Worm (Caenorhabditis elegans): ENCODE data around the gene clec-162.

Gene clec-162

ce11 chrIII:9741985-9742384 is 17.0 kb upstream of the clec-162 start:
- TF ChIP-seq cog-1 (tag; optimal IDR thresholded peaks at IDR 0.05) (no peak), klf-2 (GFP tag; conservative IDR thresholded peaks at IDR 0.05) (no peak), med-1 (GFP tag; optimal IDR thresholded peaks at IDR 0.05; ENCODE audit: insufficient read depth) (no peak), tab-1 (GFP tag; IDR thresholded peaks at IDR 0.05) (no peak), ztf-29 (GFP tag; IDR thresholded peaks at IDR 0.05) (0 out of 2 replicates have a peak, but pooled peaks have one; percentile 38)

- TF ChIP-seq ztf-23 (GFP tag; IDR thresholded peaks at IDR 0.05) = no peak
- TF ChIP-seq tab-1 (GFP tag; IDR thresholded peaks at IDR 0.05) = no peak
- TF ChIP-seq ref-1 (GFP tag; conservative IDR thresholded peaks at IDR 0.05) = no peak
- no peak for TF ChIP-seq cog-1 (tag; optimal IDR thresholded peaks at IDR 0.05)
- TF ChIP-seq ztf-29 (GFP tag; IDR thresholded peaks at IDR 0.05) = no peak
- TF ChIP-seq med-1 (GFP tag; optimal IDR thresholded peaks at IDR 0.05; ENCODE audit: insufficient read depth) = no peak
- TF ChIP-seq klf-2 (GFP tag; conservative IDR thresholded peaks at IDR 0.05) = no peak
- TF ChIP-seq T22C8.4 (GFP tag; IDR thresholded peaks at IDR 0.05) = no peak
- TF ChIP-seq flt-1 (GFP tag; IDR thresholded peaks at IDR 0.05) = no peak
Measured at ce11 chrIII:9740663-9741062, 15.6 kb upstream of the clec-162 start.

- no peak for TF ChIP-seq ztf-29 (GFP tag; IDR thresholded peaks at IDR 0.05)
- no peak for TF ChIP-seq cog-1 (tag; optimal IDR thresholded peaks at IDR 0.05)
- TF ChIP-seq med-1 (GFP tag; optimal IDR thresholded peaks at IDR 0.05; ENCODE audit: insufficient read depth) = no peak
Measured at ce11 chrIII:9738954-9739353, 13.9 kb upstream of the clec-162 start, which contains the start of gene hlh-4. Gene hlh-4, minus strand, starts transcription at chrIII:9739054.

ce11 chrIII:9735857-9736256 is 10.8 kb upstream of the clec-162 start, which contains the start of gene dao-6:
Gene dao-6, minus strand, starts transcription at chrIII:9736201.
- no peak for TF ChIP-seq cog-1 (tag; optimal IDR thresholded peaks at IDR 0.05)
- TF ChIP-seq ref-1 (GFP tag; conservative IDR thresholded peaks at IDR 0.05) = no peak
- no peak for TF ChIP-seq ztf-29 (GFP tag; IDR thresholded peaks at IDR 0.05)
- TF ChIP-seq ztf-23 (GFP tag; IDR thresholded peaks at IDR 0.05) = no peak
- no peak for TF ChIP-seq flt-1 (GFP tag; IDR thresholded peaks at IDR 0.05)
- no peak for TF ChIP-seq tab-1 (GFP tag; IDR thresholded peaks at IDR 0.05)
- no peak for TF ChIP-seq T22C8.4 (GFP tag; IDR thresholded peaks at IDR 0.05)
- no peak for TF ChIP-seq med-1 (GFP tag; optimal IDR thresholded peaks at IDR 0.05; ENCODE audit: insufficient read depth)
- no peak for TF ChIP-seq klf-2 (GFP tag; conservative IDR thresholded peaks at IDR 0.05)

- TF ChIP-seq cog-1 (tag; optimal IDR thresholded peaks at IDR 0.05) (no peak), flt-1 (GFP tag; IDR thresholded peaks at IDR 0.05) (no peak), ztf-23 (GFP tag; IDR thresholded peaks at IDR 0.05) (no peak), T22C8.4 (GFP tag; IDR thresholded peaks at IDR 0.05) (no peak), tab-1 (GFP tag; IDR thresholded peaks at IDR 0.05) (no peak), med-1 (GFP tag; optimal IDR thresholded peaks at IDR 0.05; ENCODE audit: insufficient read depth) (no peak), ref-1 (GFP tag; conservative IDR thresholded peaks at IDR 0.05) (no peak), klf-2 (GFP tag; conservative IDR thresholded peaks at IDR 0.05) (no peak), ztf-29 (GFP tag; IDR thresholded peaks at IDR 0.05) (no peak)
Measured at ce11 chrIII:9734030-9734429, 9.0 kb upstream of the clec-162 start.

ce11 chrIII:9733333-9733732 is 8.3 kb upstream of the clec-162 start:
- TF ChIP-seq ztf-23 (GFP tag; IDR thresholded peaks at IDR 0.05) = no peak
- no peak for TF ChIP-seq flt-1 (GFP tag; IDR thresholded peaks at IDR 0.05)
- no peak for TF ChIP-seq klf-2 (GFP tag; conservative IDR thresholded peaks at IDR 0.05)
- TF ChIP-seq ref-1 (GFP tag; conservative IDR thresholded peaks at IDR 0.05) = no peak
- TF ChIP-seq T22C8.4 (GFP tag; IDR thresholded peaks at IDR 0.05) = no peak
- TF ChIP-seq ztf-29 (GFP tag; IDR thresholded peaks at IDR 0.05) = no peak
- no peak for TF ChIP-seq med-1 (GFP tag; optimal IDR thresholded peaks at IDR 0.05; ENCODE audit: insufficient read depth)
- TF ChIP-seq tab-1 (GFP tag; IDR thresholded peaks at IDR 0.05) = no peak
- no peak for TF ChIP-seq cog-1 (tag; optimal IDR thresholded peaks at IDR 0.05)

ce11 chrIII:9731313-9731912 is 6.4 kb upstream of the clec-162 start:
- TF ChIP-seq med-1 (GFP tag; optimal IDR thresholded peaks at IDR 0.05; ENCODE audit: insufficient read depth) (no peak), T22C8.4 (GFP tag; IDR thresholded peaks at IDR 0.05) (no peak), tab-1 (GFP tag; IDR thresholded peaks at IDR 0.05) (no peak), cog-1 (tag; optimal IDR thresholded peaks at IDR 0.05) (no peak), ztf-29 (GFP tag; IDR thresholded peaks at IDR 0.05) (no peak), flt-1 (GFP tag; IDR thresholded peaks at IDR 0.05) (no peak), ztf-23 (GFP tag; IDR thresholded peaks at IDR 0.05) (no peak)

- TF ChIP-seq tab-1 (GFP tag; IDR thresholded peaks at IDR 0.05) (no peak), med-1 (GFP tag; optimal IDR thresholded peaks at IDR 0.05; ENCODE audit: insufficient read depth) (no peak), ref-1 (GFP tag; conservative IDR thresholded peaks at IDR 0.05) (no peak), cog-1 (tag; optimal IDR thresholded peaks at IDR 0.05) (no peak), ztf-23 (GFP tag; IDR thresholded peaks at IDR 0.05) (no peak), klf-2 (GFP tag; conservative IDR thresholded peaks at IDR 0.05) (no peak), flt-1 (GFP tag; IDR thresholded peaks at IDR 0.05) (no peak), ztf-29 (GFP tag; IDR thresholded peaks at IDR 0.05) (no peak), T22C8.4 (GFP tag; IDR thresholded peaks at IDR 0.05) (no peak)
Measured at ce11 chrIII:9730407-9730806, 5.4 kb upstream of the clec-162 start.

- TF ChIP-seq klf-2 (GFP tag; conservative IDR thresholded peaks at IDR 0.05) = no peak
- TF ChIP-seq flt-1 (GFP tag; IDR thresholded peaks at IDR 0.05) = no peak
- no peak for TF ChIP-seq ztf-23 (GFP tag; IDR thresholded peaks at IDR 0.05)
- no peak for TF ChIP-seq ref-1 (GFP tag; conservative IDR thresholded peaks at IDR 0.05)
- no peak for TF ChIP-seq med-1 (GFP tag; optimal IDR thresholded peaks at IDR 0.05; ENCODE audit: insufficient read depth)
- no peak for TF ChIP-seq T22C8.4 (GFP tag; IDR thresholded peaks at IDR 0.05)
- TF ChIP-seq ztf-29 (GFP tag; IDR thresholded peaks at IDR 0.05) = no peak
- no peak for TF ChIP-seq tab-1 (GFP tag; IDR thresholded peaks at IDR 0.05)
- no peak for TF ChIP-seq cog-1 (tag; optimal IDR thresholded peaks at IDR 0.05)
Measured at ce11 chrIII:9727439-9727838, 2.4 kb upstream of the clec-162 start, which contains the start of gene C07A9.12. Gene C07A9.12, minus strand, starts transcription at chrIII:9727539.

ce11 chrIII:9721991-9722390 is 3.0 kb downstream of the clec-162 start:
- TF ChIP-seq ztf-29 (GFP tag; IDR thresholded peaks at IDR 0.05) (no peak), cog-1 (tag; optimal IDR thresholded peaks at IDR 0.05) (no peak), flt-1 (GFP tag; IDR thresholded peaks at IDR 0.05) (no peak), ztf-23 (GFP tag; IDR thresholded peaks at IDR 0.05) (no peak), T22C8.4 (GFP tag; IDR thresholded peaks at IDR 0.05) (no peak), med-1 (GFP tag; optimal IDR thresholded peaks at IDR 0.05; ENCODE audit: insufficient read depth) (no peak), tab-1 (GFP tag; IDR thresholded peaks at IDR 0.05) (no peak), klf-2 (GFP tag; conservative IDR thresholded peaks at IDR 0.05) (no peak), ref-1 (GFP tag; conservative IDR thresholded peaks at IDR 0.05) (no peak)
